Fruit fly (Drosophila melanogaster): ENCODE results near the gene Ssdp.

Ssdp gene

DNA sequence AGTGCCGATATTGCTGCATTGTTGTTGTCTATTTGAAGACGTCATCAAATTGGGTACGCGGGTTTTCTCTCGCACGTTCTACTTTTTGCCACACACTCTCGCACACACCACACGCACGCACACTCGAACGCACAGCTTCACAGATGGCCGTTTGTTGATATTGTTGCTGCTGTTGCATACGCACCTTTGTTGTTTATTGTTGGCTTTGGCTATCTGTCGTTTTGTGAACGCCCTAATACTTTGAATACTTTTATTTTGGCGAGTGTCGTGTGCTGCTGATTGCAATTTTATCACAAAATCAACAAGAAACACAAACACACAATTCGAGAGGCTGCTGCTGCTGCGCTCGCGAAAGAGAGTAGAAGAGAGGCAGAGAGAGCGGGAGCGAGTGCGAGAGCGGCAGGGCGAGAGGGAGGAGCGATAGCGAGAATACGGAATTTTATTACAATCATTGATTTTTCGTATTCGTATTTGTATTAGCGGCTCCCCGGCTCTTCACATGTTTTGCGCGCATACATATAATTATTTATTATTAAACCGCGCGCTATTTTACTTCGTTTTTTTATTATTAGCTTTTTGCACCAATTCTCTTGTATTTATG lies 777 bp downstream of the Ssdp start (continued):
- peak; percentile 25 for TF ChIP-seq Ets97D (GFP tag; optimal IDR thresholded peaks at IDR 0.05)
- TF ChIP-seq pho (GFP tag; optimal IDR thresholded peaks at IDR 0.05), result peak; percentile 37
- TF ChIP-seq Neu2 (GFP tag; optimal IDR thresholded peaks at IDR 0.05; ENCODE audit: borderline replicate concordance), result no peak
- TF ChIP-seq cas (GFP tag; IDR thresholded peaks at IDR 0.05), result no peak
- TF ChIP-seq unc-4 (GFP tag; IDR thresholded peaks at IDR 0.05; ENCODE audit: partially characterized antibody), result no peak
- no peak for TF ChIP-seq CG11696 (GFP tag; IDR thresholded peaks at IDR 0.05)
- peak; percentile 57 for TF ChIP-seq CG15696 (tag; optimal IDR thresholded peaks at IDR 0.05)
- TF ChIP-seq CG1603 (tag; optimal IDR thresholded peaks at IDR 0.05), result peak; percentile 64
- TF ChIP-seq Atf-2 (GFP tag; optimal IDR thresholded peaks at IDR 0.05), result peak; percentile 22
- no peak for TF ChIP-seq CG34224 (GFP tag; IDR thresholded peaks at IDR 0.05; ENCODE audit: partially characterized antibody)
- no peak for TF ChIP-seq CG1529 (GFP tag; optimal IDR thresholded peaks at IDR 0.05)
- TF ChIP-seq CG7987 (GFP tag; optimal IDR thresholded peaks at IDR 0.05), result peak; percentile 76
- no peak for TF ChIP-seq Tbp (GFP tag; optimal IDR thresholded peaks at IDR 0.05)
- no peak for TF ChIP-seq CG42726 (GFP tag; IDR thresholded peaks at IDR 0.05; ENCODE audit: partially characterized antibody)
- TF ChIP-seq CG3838 (GFP tag; optimal IDR thresholded peaks at IDR 0.05), result peak; percentile 64
- no peak for TF ChIP-seq fd96Cb (tag; optimal IDR thresholded peaks at IDR 0.05)
- no peak for TF ChIP-seq CG17328 (GFP tag; IDR thresholded peaks at IDR 0.05)
- no peak for TF ChIP-seq Oli (tag; optimal IDR thresholded peaks at IDR 0.05)
- no peak for TF ChIP-seq Atf6 (GFP tag; IDR thresholded peaks at IDR 0.05)
- peak; percentile 72 for TF ChIP-seq nau (GFP tag; optimal IDR thresholded peaks at IDR 0.05)
- TF ChIP-seq CG4404 (GFP tag; IDR thresholded peaks at IDR 0.05), result no peak
- no peak for TF ChIP-seq CG10462 (GFP tag; optimal IDR thresholded peaks at IDR 0.05)
- TF ChIP-seq dmrt11E (tag; optimal IDR thresholded peaks at IDR 0.05), result peak; percentile 39
- no peak for TF ChIP-seq B-H1 (GFP tag; IDR thresholded peaks at IDR 0.05)
- no peak for TF ChIP-seq ham (GFP tag; IDR thresholded peaks at IDR 0.05)
- no peak for TF ChIP-seq tna (GFP tag; IDR thresholded peaks at IDR 0.05; ENCODE audit: partially characterized antibody)
- no peak for TF ChIP-seq pnt (GFP tag; optimal IDR thresholded peaks at IDR 0.05)
- TF ChIP-seq CG12104 (GFP tag; optimal IDR thresholded peaks at IDR 0.05), result peak; percentile 22
- no peak for TF ChIP-seq dan (GFP tag; IDR thresholded peaks at IDR 0.05)
- peak; percentile 7 for TF ChIP-seq CoRest (tag; optimal IDR thresholded peaks at IDR 0.05)
- no peak for TF ChIP-seq knrl (GFP tag; IDR thresholded peaks at IDR 0.05; ENCODE audit: partially characterized antibody)
- no peak for TF ChIP-seq CG7372 (GFP tag; IDR thresholded peaks at IDR 0.05)
- TF ChIP-seq CG1602 (GFP tag; optimal IDR thresholded peaks at IDR 0.05), result peak; percentile 4
- no peak for TF ChIP-seq sens-2 (GFP tag; IDR thresholded peaks at IDR 0.05)
- TF ChIP-seq CG12659 (GFP tag; optimal IDR thresholded peaks at IDR 0.05), result no peak
- no peak for TF ChIP-seq vvl (GFP tag; IDR thresholded peaks at IDR 0.05)
- peak; percentile 32 for TF ChIP-seq repo (GFP tag; optimal IDR thresholded peaks at IDR 0.05)
- TF ChIP-seq Hey (tag; optimal IDR thresholded peaks at IDR 0.05), result peak; percentile 47
- no peak for TF ChIP-seq Hr78 (GFP tag; optimal IDR thresholded peaks at IDR 0.05)
- no peak for TF ChIP-seq ken (GFP tag; IDR thresholded peaks at IDR 0.05)
- no peak for TF ChIP-seq br (optimal IDR thresholded peaks at IDR 0.05)
- no peak for TF ChIP-seq gt (GFP tag; IDR thresholded peaks at IDR 0.05)
- TF ChIP-seq BEAF-32 (GFP tag; optimal IDR thresholded peaks at IDR 0.05), result no peak
- TF ChIP-seq HLH4C (GFP tag; IDR thresholded peaks at IDR 0.05; ENCODE audit: partially characterized antibody), result no peak
- TF ChIP-seq odd (GFP tag; optimal IDR thresholded peaks at IDR 0.05), result peak; percentile 22
- peak; percentile 66 for TF ChIP-seq CG7745 (tag; optimal IDR thresholded peaks at IDR 0.05)
- no peak for TF ChIP-seq CG31388 (GFP tag; optimal IDR thresholded peaks at IDR 0.05)
- TF ChIP-seq ssp (GFP tag; IDR thresholded peaks at IDR 0.05), result no peak
- no peak for TF ChIP-seq dati (GFP tag; IDR thresholded peaks at IDR 0.05)
- TF ChIP-seq mam (GFP tag; optimal IDR thresholded peaks at IDR 0.05), result no peak
- TF ChIP-seq Jarid2 (GFP tag; optimal IDR thresholded peaks at IDR 0.05), result no peak

Data from whole organism, embryonic.